Fruit fly (Drosophila melanogaster): ENCODE results near the gene fok.

The fok gene

DNA sequence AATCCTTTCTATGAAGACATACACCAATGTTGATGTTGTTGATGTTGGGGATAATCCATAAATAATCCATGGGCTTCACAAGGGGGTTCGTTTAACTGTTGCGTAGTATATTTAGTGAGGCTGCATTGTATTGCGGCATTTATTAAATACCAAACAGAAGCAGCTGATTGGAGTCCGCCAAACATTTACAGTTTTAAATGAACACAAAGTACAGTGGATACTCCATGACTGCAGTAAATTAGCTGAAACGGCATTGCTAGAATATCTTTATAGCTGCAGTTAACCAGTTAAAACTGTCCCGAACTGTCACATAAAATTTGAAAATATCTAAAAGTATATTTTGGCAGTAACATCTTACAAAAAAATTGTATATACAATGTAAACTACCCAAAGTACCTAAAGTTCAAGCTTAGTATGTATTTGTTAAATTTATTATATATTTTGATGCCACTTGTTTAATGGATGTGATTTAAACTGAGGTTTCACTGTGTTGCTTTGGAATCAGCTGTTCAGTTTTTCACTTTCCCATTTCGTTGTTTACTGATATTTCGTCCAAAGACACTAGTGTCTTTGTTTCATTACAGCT, 6.3 kb upstream of the fok start, which contains the start of the genes CG10747 and Pyroxd1 (continued):
- TF ChIP-seq fd59A (GFP tag; optimal IDR thresholded peaks at IDR 0.05) (peak; percentile 98), Eip75B (GFP tag; optimal IDR thresholded peaks at IDR 0.05) (peak; percentile 98), Gug (GFP tag; IDR thresholded peaks at IDR 0.05) (peak; percentile 98), CG1621 (tag; optimal IDR thresholded peaks at IDR 0.05) (peak; percentile 97), Smox (GFP tag; optimal IDR thresholded peaks at IDR 0.05) (peak; percentile 99), CG16779 (tag; optimal IDR thresholded peaks at IDR 0.05) (peak; percentile 98), CG8632 (GFP tag; optimal IDR thresholded peaks at IDR 0.05) (peak; percentile 98), Ets96B (tag; optimal IDR thresholded peaks at IDR 0.05) (peak; percentile 98), achi (GFP tag; optimal IDR thresholded peaks at IDR 0.05) (peak; percentile 98), CG9139 (GFP tag; optimal IDR thresholded peaks at IDR 0.05) (peak; percentile 96), CG11762 (GFP tag; optimal IDR thresholded peaks at IDR 0.05; ENCODE audit: insufficient read depth) (peak; percentile 99), Blimp-1 (GFP tag; optimal IDR thresholded peaks at IDR 0.05) (peak; percentile 96), salr (GFP tag; optimal IDR thresholded peaks at IDR 0.05) (peak; percentile 95 to 99), CG3032 (tag; optimal IDR thresholded peaks at IDR 0.05) (peak; percentile 98), svp (GFP tag) (peak; percentile 99)

DNA sequence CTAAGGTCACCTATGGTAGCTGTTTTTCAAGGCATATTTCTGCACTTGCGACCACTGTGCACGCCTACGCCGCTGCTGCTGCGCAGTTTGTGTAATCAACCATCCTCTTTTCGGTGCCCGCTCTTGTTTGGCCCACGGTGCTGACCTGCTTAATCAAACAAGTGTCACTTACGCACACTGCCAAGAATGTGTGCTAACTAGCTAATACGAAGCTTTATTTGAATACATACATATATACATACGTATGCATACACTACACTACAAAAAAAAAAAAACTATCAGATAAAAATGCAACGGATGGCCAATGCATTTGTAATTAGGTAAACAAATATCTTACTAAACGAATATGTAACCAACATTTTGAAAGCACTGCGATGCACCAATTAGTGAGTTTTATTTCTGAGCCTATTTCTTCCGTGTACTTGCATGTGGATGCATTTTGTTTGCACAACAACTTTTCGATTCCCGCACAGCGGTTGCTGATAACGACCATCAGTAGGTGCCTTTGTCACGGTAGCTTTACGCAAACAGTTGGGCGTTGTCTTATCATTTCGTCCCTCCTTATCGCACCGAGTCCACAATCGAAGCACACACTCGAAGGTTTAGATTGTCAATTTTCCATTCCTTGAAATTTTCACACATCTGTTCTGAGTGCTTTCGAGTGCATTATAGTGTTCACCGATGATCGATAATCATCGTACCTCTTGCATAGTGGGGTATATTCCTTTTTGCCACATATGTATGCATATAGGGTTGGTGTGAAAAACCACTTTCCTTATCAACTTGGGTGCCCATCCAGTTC, 1.6 kb upstream of the fok start:
- TF ChIP-seq CG32006 (GFP tag; optimal IDR thresholded peaks at IDR 0.05) = peak; percentile 90
- TF ChIP-seq ss (GFP tag; optimal IDR thresholded peaks at IDR 0.05) = peak; percentile 15 to 71
- peak; percentile 98 for TF ChIP-seq eg (GFP tag; IDR thresholded peaks at IDR 0.05)
- peak; percentile 95 for TF ChIP-seq esn (GFP tag; optimal IDR thresholded peaks at IDR 0.05)
- peak; percentile 94 for TF ChIP-seq CG11762 (GFP tag; optimal IDR thresholded peaks at IDR 0.05; ENCODE audit: insufficient read depth)
- peak; percentile 74 for TF ChIP-seq CG6808 (GFP tag; optimal IDR thresholded peaks at IDR 0.05)
- peak; percentile 91 for TF ChIP-seq Hr39 (GFP tag; optimal IDR thresholded peaks at IDR 0.05)
- peak; percentile 98 for TF ChIP-seq Eip78C (GFP tag)
- TF ChIP-seq CG10669 (GFP tag; optimal IDR thresholded peaks at IDR 0.05) = peak; percentile 86
- TF ChIP-seq dsx (GFP tag; optimal IDR thresholded peaks at IDR 0.05; ENCODE audit: poor library complexity, severe bottlenecking) = peak; percentile 55
- peak; percentile 93 for TF ChIP-seq net (GFP tag; optimal IDR thresholded peaks at IDR 0.05)
- TF ChIP-seq dac (GFP tag; optimal IDR thresholded peaks at IDR 0.05) = peak; percentile 85
- TF ChIP-seq CG10631 (GFP tag; optimal IDR thresholded peaks at IDR 0.05) = peak; percentile 92
- peak; percentile 92 for TF ChIP-seq Smox (GFP tag; optimal IDR thresholded peaks at IDR 0.05)
- TF ChIP-seq CG1621 (tag; optimal IDR thresholded peaks at IDR 0.05) = peak; percentile 76
- TF ChIP-seq CG8119 (GFP tag; IDR thresholded peaks at IDR 0.05) = peak; percentile 95
- peak; percentile 85 for TF ChIP-seq Sox15 (GFP tag; optimal IDR thresholded peaks at IDR 0.05)
- TF ChIP-seq CG6792 (GFP tag; optimal IDR thresholded peaks at IDR 0.05) = peak; percentile 93
- peak; percentile 91 for TF ChIP-seq CG6276 (GFP tag; optimal IDR thresholded peaks at IDR 0.05)
- TF ChIP-seq Sox102F (GFP tag; optimal IDR thresholded peaks at IDR 0.05) = peak; percentile 93
- peak; percentile 98 for TF ChIP-seq Eip75B (GFP tag; optimal IDR thresholded peaks at IDR 0.05)
- TF ChIP-seq OdsH (GFP tag; optimal IDR thresholded peaks at IDR 0.05) = peak; percentile 95
- peak; percentile 73 for TF ChIP-seq CG3032 (tag; optimal IDR thresholded peaks at IDR 0.05)
- TF ChIP-seq CG34406 (GFP tag; optimal IDR thresholded peaks at IDR 0.05) = peak; percentile 93
- peak; percentile 68 for TF ChIP-seq Blimp-1 (GFP tag; optimal IDR thresholded peaks at IDR 0.05)
- peak; percentile 88 for TF ChIP-seq achi (GFP tag; optimal IDR thresholded peaks at IDR 0.05)
- peak; percentile 81 for TF ChIP-seq spab (GFP tag; optimal IDR thresholded peaks at IDR 0.05)
- peak; percentile 90 for TF ChIP-seq lz (GFP tag; optimal IDR thresholded peaks at IDR 0.05)
- peak; percentile 81 for TF ChIP-seq Ets96B (tag; optimal IDR thresholded peaks at IDR 0.05)
- peak; percentile 92 for TF ChIP-seq CG3919 (GFP tag; optimal IDR thresholded peaks at IDR 0.05)
- TF ChIP-seq pdm3 (GFP tag; optimal IDR thresholded peaks at IDR 0.05) = peak; percentile 95
- TF ChIP-seq CG11294 (GFP tag; IDR thresholded peaks at IDR 0.05) = peak; percentile 96
- peak; percentile 92 for TF ChIP-seq Met (GFP tag; optimal IDR thresholded peaks at IDR 0.05)
- peak; percentile 96 for TF ChIP-seq CG6163 (GFP tag; IDR thresholded peaks at IDR 0.05)
- peak; percentile 88 for TF ChIP-seq cyc (GFP tag; optimal IDR thresholded peaks at IDR 0.05)
- no peak for TF ChIP-seq Hr38 (GFP tag; optimal IDR thresholded peaks at IDR 0.05)
- TF ChIP-seq CG31627 (GFP tag; optimal IDR thresholded peaks at IDR 0.05) = peak; percentile 91
- TF ChIP-seq CG11902 (GFP tag; optimal IDR thresholded peaks at IDR 0.05) = peak; percentile 84
- peak; percentile 96 for TF ChIP-seq Gug (GFP tag; IDR thresholded peaks at IDR 0.05)
- peak; percentile 66 for TF ChIP-seq CG6854 (GFP tag; optimal IDR thresholded peaks at IDR 0.05)
